Fruit fly (Drosophila melanogaster) whole organism, prepupa: ENCODE data around the gene Mink.

ENCODE experiments used
- Blimp-1 ChIP-seq: fragments of 200-800 bp; sonication (Bioruptor generic); optimal IDR thresholded peaks from 3 replicates; lab custom pipeline; 2017; ENCODE audit warnings: missing biosample characterization, missing genetic modification characterization, mild to moderate bottlenecking, moderate library complexity, missing genetic modification reagents
- CG10631 ChIP-seq: fragments of 200-800 bp; sonication (Bioruptor generic); optimal IDR thresholded peaks from 2 replicates; lab custom pipeline; 2016; ENCODE audit warnings: missing biosample characterization, missing genetic modification characterization
- CG11294 ChIP-seq: fragments of 200-800 bp; sonication (Bioruptor generic); IDR thresholded peaks from 2 replicates; pipeline ENCODE4 v1.3.6; 2022; ENCODE audit warnings: missing biosample characterization, missing genetic modification characterization
- CG11762 ChIP-seq: fragments of 200-800 bp; sonication (Bioruptor generic); optimal IDR thresholded peaks from 3 replicates; lab custom pipeline; 2016; ENCODE audit warnings: missing biosample characterization, missing genetic modification characterization; ENCODE audit not compliant: insufficient read depth
- CG11902 ChIP-seq: fragments of 200-800 bp; sonication (Bioruptor generic); optimal IDR thresholded peaks from 3 replicates; lab custom pipeline; 2016; ENCODE audit warnings: missing biosample characterization, missing genetic modification characterization
- CG15336 ChIP-seq: fragments of 200-800 bp; sonication (Bioruptor generic); IDR thresholded peaks from 2 replicates; pipeline ENCODE4 v1.3.6; 2022; ENCODE audit warnings: missing biosample characterization, missing genetic modification characterization
- CG16779 ChIP-seq: fragments of 200-800 bp; sonication (Bioruptor generic); optimal IDR thresholded peaks from 3 replicates; lab custom pipeline; 2017; ENCODE audit warnings: missing biosample characterization, mild to moderate bottlenecking, missing genetic modification characterization
- CG3032 ChIP-seq: fragments of 200-800 bp; optimal IDR thresholded peaks from 2 replicates; lab custom pipeline; 2019; ENCODE audit warnings: missing biosample characterization, mild to moderate bottlenecking, missing genetic modification characterization, moderate library complexity
- CG31627 ChIP-seq: fragments of 200-800 bp; sonication (Bioruptor generic); optimal IDR thresholded peaks from 3 replicates; lab custom pipeline; 2016; ENCODE audit warnings: missing biosample characterization, missing genetic modification characterization
- CG32006 ChIP-seq: fragments of 200-800 bp; sonication (Bioruptor generic); optimal IDR thresholded peaks from 3 replicates; lab custom pipeline; 2017; ENCODE audit warnings: missing biosample characterization, mild to moderate bottlenecking, missing genetic modification characterization
- CG3919 ChIP-seq: fragments of 200-800 bp; sonication (Bioruptor generic); optimal IDR thresholded peaks from 3 replicates; lab custom pipeline; 2016; ENCODE audit warnings: missing biosample characterization, missing genetic modification characterization
- CG4318 ChIP-seq: fragments of 200-800 bp; sonication (Bioruptor generic); optimal IDR thresholded peaks from 3 replicates; lab custom pipeline; 2017; ENCODE audit warnings: missing biosample characterization, mild to moderate bottlenecking, missing genetic modification characterization
- CG6163 ChIP-seq: fragments of 200-800 bp; sonication (Bioruptor generic); IDR thresholded peaks from 3 replicates; pipeline ENCODE4 v1.3.6; 2022; ENCODE audit warnings: missing biosample characterization, missing genetic modification characterization
- CG6792 ChIP-seq: fragments of 200-800 bp; sonication (Bioruptor generic); optimal IDR thresholded peaks from 3 replicates; lab custom pipeline; 2016; ENCODE audit warnings: missing biosample characterization, missing genetic modification characterization
- CG6808 ChIP-seq: fragments of 200-800 bp; sonication (Bioruptor generic); optimal IDR thresholded peaks from 3 replicates; lab custom pipeline; 2017; ENCODE audit warnings: missing biosample characterization, missing genetic modification characterization, mild to moderate bottlenecking, moderate library complexity, missing genetic modification reagents
- CG6854 ChIP-seq: fragments of 200-800 bp; sonication (Bioruptor generic); optimal IDR thresholded peaks from 2 replicates; lab custom pipeline; 2017; ENCODE audit warnings: missing biosample characterization, mild to moderate bottlenecking, missing genetic modification characterization
- CG7368 ChIP-seq: fragments of 200-800 bp; sonication (Bioruptor generic); optimal IDR thresholded peaks from 3 replicates; lab custom pipeline; 2016; ENCODE audit warnings: missing biosample characterization, missing genetic modification characterization
- CG8319 ChIP-seq: fragments of 200-800 bp; sonication (Bioruptor generic); optimal IDR thresholded peaks from 3 replicates; lab custom pipeline; 2016; ENCODE audit warnings: missing biosample characterization, missing genetic modification characterization
- CG9139 ChIP-seq: fragments of 200-800 bp; sonication (Bioruptor generic); optimal IDR thresholded peaks from 3 replicates; lab custom pipeline; 2017; ENCODE audit warnings: missing biosample characterization, mild to moderate bottlenecking, missing genetic modification characterization
- Eip75B ChIP-seq: fragments of 200-800 bp; sonication (Bioruptor generic); optimal IDR thresholded peaks from 3 replicates; lab custom pipeline; 2016; ENCODE audit warnings: missing biosample characterization, missing genetic modification characterization
- Eip78C ChIP-seq: fragments of 200-800 bp; sonication (Bioruptor generic); peaks from one replicate; lab custom pipeline; 2016; ENCODE audit warnings: missing biosample characterization, missing genetic modification characterization
- Eip93F ChIP-seq: fragments of 200-800 bp; sonication (Bioruptor generic); optimal IDR thresholded peaks from 2 replicates; lab custom pipeline; 2016; ENCODE audit warnings: missing biosample characterization, mild to moderate bottlenecking, missing genetic modification characterization
- Ets96B ChIP-seq: fragments of 200-800 bp; optimal IDR thresholded peaks from 2 replicates; lab custom pipeline; 2019; ENCODE audit warnings: missing biosample characterization, mild to moderate bottlenecking, missing genetic modification characterization, moderate library complexity
- Gug ChIP-seq: fragments of 200-800 bp; sonication (Bioruptor generic); IDR thresholded peaks from 2 replicates; pipeline ENCODE4 v1.3.6; 2022; ENCODE audit warnings: missing biosample characterization, missing genetic modification characterization
- Hr38 ChIP-seq: sonication (Bioruptor generic); optimal IDR thresholded peaks from 2 replicates; lab custom pipeline; 2016; ENCODE audit warnings: missing biosample characterization, missing genetic modification characterization
- Hr39 ChIP-seq: fragments of 200-800 bp; sonication (Bioruptor generic); optimal IDR thresholded peaks from 2 replicates; lab custom pipeline; 2016; ENCODE audit warnings: missing biosample characterization, missing genetic modification characterization
- Hr4 ChIP-seq: fragments of 200-800 bp; sonication (Bioruptor generic); optimal IDR thresholded peaks from 3 replicates; lab custom pipeline; 2016; ENCODE audit warnings: missing biosample characterization, missing genetic modification characterization
- Met ChIP-seq: fragments of 200-800 bp; sonication (Bioruptor generic); optimal IDR thresholded peaks from 3 replicates; lab custom pipeline; 2016; ENCODE audit warnings: missing biosample characterization, missing genetic modification characterization
- OdsH ChIP-seq: fragments of 200-800 bp; sonication (Bioruptor generic); optimal IDR thresholded peaks from 3 replicates; lab custom pipeline; 2016; ENCODE audit warnings: missing biosample characterization, missing genetic modification characterization
- Smox ChIP-seq: fragments of 200-800 bp; sonication (Bioruptor generic); optimal IDR thresholded peaks from 3 replicates; lab custom pipeline; 2016; ENCODE audit warnings: missing biosample characterization, missing genetic modification characterization
- Sox102F ChIP-seq: fragments of 200-800 bp; sonication (Bioruptor generic); optimal IDR thresholded peaks from 2 replicates; lab custom pipeline; 2016; ENCODE audit warnings: missing biosample characterization, mild to moderate bottlenecking, missing genetic modification characterization
- Sox14 ChIP-seq: fragments of 200-800 bp; sonication (Bioruptor generic); optimal IDR thresholded peaks from 3 replicates; lab custom pipeline; 2016; ENCODE audit warnings: missing biosample characterization, missing genetic modification characterization
- dac ChIP-seq: fragments of 200-800 bp; sonication (Bioruptor generic); optimal IDR thresholded peaks from 2 replicates; lab custom pipeline; 2017; ENCODE audit warnings: missing biosample characterization, mild to moderate bottlenecking, missing genetic modification characterization
- dsx ChIP-seq: fragments of 200-800 bp; optimal IDR thresholded peaks from 3 replicates; lab custom pipeline; 2019; ENCODE audit warnings: missing biosample characterization, mild to moderate bottlenecking, missing genetic modification characterization, moderate library complexity; ENCODE audit not compliant: poor library complexity, severe bottlenecking
- esn ChIP-seq: fragments of 200-800 bp; sonication (Bioruptor generic); optimal IDR thresholded peaks from 2 replicates; lab custom pipeline; 2016; ENCODE audit warnings: missing biosample characterization, mild to moderate bottlenecking, missing genetic modification characterization, moderate library complexity
- fd85E ChIP-seq: fragments of 200-800 bp; sonication (Bioruptor generic); optimal IDR thresholded peaks from 3 replicates; lab custom pipeline; 2016; ENCODE audit warnings: missing biosample characterization, missing genetic modification characterization
- lz ChIP-seq: fragments of 200-800 bp; sonication (Bioruptor generic); optimal IDR thresholded peaks from 3 replicates; lab custom pipeline; 2016; ENCODE audit warnings: missing biosample characterization, missing genetic modification characterization
- net ChIP-seq: fragments of 200-800 bp; sonication (Bioruptor generic); optimal IDR thresholded peaks from 3 replicates; lab custom pipeline; 2016; ENCODE audit warnings: missing biosample characterization, missing genetic modification characterization
- pdm3 ChIP-seq: fragments of 200-800 bp; sonication (Bioruptor generic); optimal IDR thresholded peaks from 3 replicates; lab custom pipeline; 2016; ENCODE audit warnings: missing biosample characterization, missing genetic modification characterization
- svp ChIP-seq: fragments of 200-800 bp; sonication (Bioruptor generic); peaks from one replicate; lab custom pipeline; 2016; ENCODE audit warnings: missing biosample characterization, missing genetic modification characterization
- topi ChIP-seq: fragments of 200-800 bp; sonication (Bioruptor generic); optimal IDR thresholded peaks from 3 replicates; lab custom pipeline; 2016; ENCODE audit warnings: missing biosample characterization, missing genetic modification characterization
- vri ChIP-seq: fragments of 200-800 bp; sonication (Bioruptor generic); optimal IDR thresholded peaks from 3 replicates; lab custom pipeline; 2016; ENCODE audit warnings: missing biosample characterization, mild to moderate bottlenecking, missing genetic modification characterization

Gene Mink

dm6 chr3R:24938049-24938448 is 15.8 kb downstream of the Mink start, which contains the start of gene Osbp (continued):
- TF ChIP-seq pdm3 (no peak), CG9139 (no peak), Hr38 (GFP tag; lab: Kevin White, UChicago) (no peak)

- no peak for TF ChIP-seq fd85E (GFP tag; lab: Kevin White, UChicago)
- peak; percentile 80 for TF ChIP-seq Eip78C
- peak; percentile 88 for TF ChIP-seq svp (GFP tag; lab: Kevin White, UChicago)
- TF ChIP-seq CG16779, result no peak
- peak; percentile 42 for TF ChIP-seq Sox14
- TF ChIP-seq topi, result peak; percentile 42
- TF ChIP-seq Hr38 (GFP tag; lab: Kevin White, UChicago), result no peak
- peak; percentile 22 for TF ChIP-seq Ets96B
- no peak for TF ChIP-seq Hr4 (GFP tag; lab: Kevin White, UChicago)
- TF ChIP-seq CG31627 (GFP tag; lab: Kevin White, UChicago), result peak; percentile 31
- TF ChIP-seq dsx (GFP tag; lab: Kevin White, UChicago), result no peak
- TF ChIP-seq lz (GFP tag; lab: Kevin White, UChicago), result peak; percentile 54
- no peak for TF ChIP-seq CG8319 (GFP tag; lab: Kevin White, UChicago)
- TF ChIP-seq esn (GFP tag; lab: Kevin White, UChicago), result peak; percentile 66
- no peak for TF ChIP-seq CG11762 (GFP tag; lab: Kevin White, UChicago)
- TF ChIP-seq, all 60 proteins: peak for 8
Observed at dm6 chr3R:24944920-24945853, 22.9 kb downstream of the Mink start, which contains the start of the genes ssh and Nmnat. TSS of gene ssh (minus strand) at chr3R:24944956. TSS of gene Nmnat (plus strand) at chr3R:24945237.

- TF ChIP-seq svp (GFP tag; lab: Kevin White, UChicago), result peak; percentile 2
- TF ChIP-seq CG15336 (GFP tag; lab: Robert Waterston, UW), result no peak
- TF ChIP-seq, all 60 proteins: peak for 1
Observed at dm6 chr3R:24947332-24947731, 25.1 kb downstream of the Mink start, which contains the start of gene mah. TSS of gene mah (plus strand) at chr3R:24947632.

dm6 chr3R:24953152-24953551 is 30.9 kb downstream of the Mink start:
- TF ChIP-seq Hr39, result no peak
- peak; percentile 13 for TF ChIP-seq CG3919 (GFP tag; lab: Kevin White, UChicago)
- no peak for TF ChIP-seq CG6854
- peak; percentile 75 for TF ChIP-seq Eip78C
- TF ChIP-seq CG3032 (tag; lab: Kevin White, UChicago), result peak; percentile 73
- no peak for TF ChIP-seq OdsH (GFP tag; lab: Kevin White, UChicago)
- TF ChIP-seq lz (GFP tag; lab: Kevin White, UChicago), result no peak
- no peak for TF ChIP-seq CG15336 (GFP tag; lab: Robert Waterston, UW)
- peak; percentile 71 for TF ChIP-seq Ets96B
- TF ChIP-seq CG10631 (GFP tag; lab: Kevin White, UChicago), result peak; percentile 44
- no peak for TF ChIP-seq CG8319 (GFP tag; lab: Kevin White, UChicago)
- TF ChIP-seq CG6792, result no peak
- no peak for TF ChIP-seq esn (GFP tag; lab: Kevin White, UChicago)
- peak; percentile 22 for TF ChIP-seq Eip75B (GFP tag; lab: Kevin White, UChicago)
- no peak for TF ChIP-seq topi
- no peak for TF ChIP-seq CG6163 (GFP tag; lab: Robert Waterston, UW)
- peak; percentile 67 for TF ChIP-seq CG6808 (GFP tag; lab: Kevin White, UChicago)
- TF ChIP-seq vri, result no peak
- no peak for TF ChIP-seq CG4318 (GFP tag; lab: Kevin White, UChicago)
- TF ChIP-seq Gug (GFP tag; lab: Robert Waterston, UW), result no peak
- TF ChIP-seq pdm3, result no peak
- no peak for TF ChIP-seq Eip93F (GFP tag; lab: Kevin White, UChicago)
- TF ChIP-seq Smox, result no peak
- TF ChIP-seq net (GFP tag; lab: Kevin White, UChicago), result no peak
- TF ChIP-seq dac (GFP tag; lab: Kevin White, UChicago), result no peak
- peak; percentile 9 for TF ChIP-seq Sox14
- TF ChIP-seq fd85E (GFP tag; lab: Kevin White, UChicago), result no peak
- TF ChIP-seq CG11902, result no peak
- TF ChIP-seq Blimp-1, result no peak
- no peak for TF ChIP-seq Hr38 (GFP tag; lab: Kevin White, UChicago)
- TF ChIP-seq CG32006, result no peak
- TF ChIP-seq Met (GFP tag; lab: Kevin White, UChicago), result no peak
- no peak for TF ChIP-seq CG7368
- no peak for TF ChIP-seq CG9139
- TF ChIP-seq Sox102F, result no peak
- no peak for TF ChIP-seq svp (GFP tag; lab: Kevin White, UChicago)
- no peak for TF ChIP-seq CG16779
- TF ChIP-seq CG11294 (GFP tag; lab: Robert Waterston, UW), result no peak
